Worm (Caenorhabditis elegans) whole organism, L4 larva: Measurements from ENCODE around the gene gly-7.
"Not testable (repeated sequence)": the region's sequence is repeated elsewhere in the genome, so short reads cannot be mapped to it uniquely, and the experiment has no call there.

Source experiments
- F26F4.8 ChIP-seq: fragments of 200-800 bp; sonication (Bioruptor generic); conservative IDR thresholded peaks from 2 replicates; pipeline ENCODE4 v1.3.6; 2022; ENCODE audit warnings: missing genetic modification characterization, missing compliant biosample characterization
- R02D3.7 ChIP-seq: fragments of 150-350 bp; sonication (generic microtip); optimal IDR thresholded peaks from 3 replicates; lab custom pipeline; 2014; ENCODE audit warnings: missing biosample characterization, missing genetic modification characterization
- T20F7.1 ChIP-seq: fragments of 200-800 bp; sonication (Bioruptor generic); optimal IDR thresholded peaks from 2 replicates; lab custom pipeline; 2018; ENCODE audit warnings: mild to moderate bottlenecking, missing genetic modification characterization, missing compliant biosample characterization
- Y48G9A.11 ChIP-seq: fragments of 200-800 bp; sonication (Bioruptor generic); IDR thresholded peaks from 2 replicates; pipeline ENCODE4 v1.3.6; 2022; ENCODE audit warnings: missing genetic modification reagents, missing genetic modification characterization, missing compliant biosample characterization
- Y5F2A.4 ChIP-seq: fragments of 200-800 bp; sonication (Bioruptor generic); optimal IDR thresholded peaks from 2 replicates; lab custom pipeline; 2018; ENCODE audit warnings: mild to moderate bottlenecking, missing genetic modification characterization, missing compliant biosample characterization
- aha-1 ChIP-seq: fragments of 150-350 bp; peaks from one replicate; lab custom pipeline; 2014; ENCODE audit warnings: missing biosample characterization, missing genetic modification characterization
- ama-1 ChIP-seq: fragments of 150-350 bp; optimal IDR thresholded peaks from 2 replicates; lab custom pipeline; 2014; ENCODE audit warnings: inconsistent platforms, mixed read lengths
- ceh-28 ChIP-seq: fragments of 150-350 bp; optimal IDR thresholded peaks from 2 replicates; lab custom pipeline; 2014; ENCODE audit warnings: missing biosample characterization, missing genetic modification reagents, missing genetic modification characterization
- ceh-32 ChIP-seq: sonication (generic microtip); optimal IDR thresholded peaks from 2 replicates; lab custom pipeline; 2016; ENCODE audit warnings: mild to moderate bottlenecking, missing genetic modification characterization, missing compliant biosample characterization; ENCODE audit not compliant: poor library complexity
- ceh-44 ChIP-seq: fragments of 200-800 bp; sonication (Bioruptor generic); IDR thresholded peaks from 2 replicates; pipeline ENCODE4 v1.3.6; 2022; ENCODE audit warnings: missing genetic modification reagents, missing genetic modification characterization, missing compliant biosample characterization
- ctbp-1 ChIP-seq: fragments of 200-800 bp; sonication (Bioruptor generic); IDR thresholded peaks from 2 replicates; pipeline ENCODE4 v1.3.6; 2022; ENCODE audit warnings: missing genetic modification reagents, missing genetic modification characterization, missing compliant biosample characterization
- daf-16 ChIP-seq, 3 experiments: sonication (generic microtip); optimal IDR thresholded peaks; 2 replicates each; lab custom pipeline; 2016 to 2017; ENCODE audit warnings: missing genetic modification characterization in 3 of 3, missing genetic modification reagents in 3 of 3, mild to moderate bottlenecking in 2 of 3, missing compliant biosample characterization in 2 of 3, missing biosample characterization in 1 of 3, moderate library complexity in 1 of 3
- dmd-8 ChIP-seq: fragments of 200-800 bp; sonication (Bioruptor generic); IDR thresholded peaks from 2 replicates; pipeline ENCODE4 v1.3.6; 2022; ENCODE audit warnings: missing genetic modification characterization, missing compliant biosample characterization
- duxl-1 ChIP-seq: sonication (generic microtip); optimal IDR thresholded peaks from 2 replicates; lab custom pipeline; 2016; ENCODE audit warnings: mild to moderate bottlenecking, missing genetic modification characterization, moderate library complexity, missing compliant biosample characterization; ENCODE audit not compliant: poor library complexity
- fkh-10 ChIP-seq: fragments of 150-350 bp; optimal IDR thresholded peaks from 2 replicates; lab custom pipeline; 2014; ENCODE audit warnings: missing biosample characterization, missing genetic modification reagents, missing genetic modification characterization
- hlh-30 ChIP-seq: sonication (generic microtip); optimal IDR thresholded peaks from 2 replicates; lab custom pipeline; 2017; ENCODE audit warnings: antibody characterized with exemption, mild to moderate bottlenecking, missing genetic modification characterization, missing compliant biosample characterization; ENCODE audit not compliant: insufficient read depth
- lin-1 ChIP-seq: fragments of 200-800 bp; sonication (Bioruptor generic); IDR thresholded peaks from 2 replicates; pipeline ENCODE4 v1.3.6; 2022; ENCODE audit warnings: missing genetic modification reagents, missing genetic modification characterization, missing compliant biosample characterization
- lin-29 ChIP-seq: fragments of 200-800 bp; sonication (Bioruptor generic); IDR thresholded peaks from 2 replicates; pipeline ENCODE4 v1.3.6; 2022; ENCODE audit warnings: missing genetic modification reagents, missing genetic modification characterization, missing compliant biosample characterization
- lin-38 ChIP-seq: fragments of 200-800 bp; sonication (Bioruptor generic); IDR thresholded peaks from 2 replicates; pipeline ENCODE4 v1.3.6; 2022; ENCODE audit warnings: missing genetic modification reagents, missing genetic modification characterization, missing compliant biosample characterization
- lin-39 ChIP-seq: fragments of 150-350 bp; optimal IDR thresholded peaks from 2 replicates; lab custom pipeline; 2014; ENCODE audit warnings: missing biosample characterization, missing genetic modification reagents, missing genetic modification characterization
- madf-5 ChIP-seq, 2 experiments: fragments of 200-800 bp; sonication (Bioruptor generic); IDR thresholded peaks; 2 replicates each; pipeline ENCODE4 v1.3.6; 2022; ENCODE audit warnings: missing compliant biosample characterization in 2 of 2, missing genetic modification characterization in 2 of 2
- nhr-11 ChIP-seq: fragments of 150-350 bp; optimal IDR thresholded peaks from 2 replicates; lab custom pipeline; 2014; ENCODE audit warnings: missing biosample characterization, missing genetic modification characterization
- nhr-28 ChIP-seq: fragments of 150-350 bp; optimal IDR thresholded peaks from 2 replicates; lab custom pipeline; 2014; ENCODE audit warnings: missing biosample characterization, missing genetic modification characterization
- nhr-48 ChIP-seq: sonication (generic microtip); optimal IDR thresholded peaks from 2 replicates; lab custom pipeline; 2016; ENCODE audit warnings: mild to moderate bottlenecking, missing genetic modification characterization, missing compliant biosample characterization
- nhr-6 ChIP-seq: fragments of 150-350 bp; optimal IDR thresholded peaks from 2 replicates; lab custom pipeline; 2014; ENCODE audit warnings: missing biosample characterization, missing genetic modification characterization
- pha-4 ChIP-seq, 2 experiments: fragments of 150-350 bp in 1 of 2; fragments of 200-800 bp in 1 of 2; sonication (Bioruptor generic) in 1 of 2; IDR thresholded peaks in 1 of 2; optimal IDR thresholded peaks in 1 of 2; 2 replicates each; pipeline versions ENCODE4 v1.3.6 to Lab custom; 2014 to 2022; ENCODE audit warnings: missing genetic modification characterization in 2 of 2, missing genetic modification reagents in 2 of 2, missing biosample characterization in 1 of 2, missing compliant biosample characterization in 1 of 2
- set-16 ChIP-seq: fragments of 200-800 bp; sonication (Bioruptor generic); IDR thresholded peaks from 2 replicates; pipeline ENCODE4 v1.3.6; 2022; ENCODE audit warnings: missing genetic modification reagents, missing genetic modification characterization, missing compliant biosample characterization
- skn-1 ChIP-seq: fragments of 150-350 bp; optimal IDR thresholded peaks from 2 replicates; lab custom pipeline; 2014; ENCODE audit warnings: missing biosample characterization, missing genetic modification characterization
- snpc-4 ChIP-seq: fragments of 150-350 bp; optimal IDR thresholded peaks from 2 replicates; lab custom pipeline; 2014; ENCODE audit warnings: missing biosample characterization, missing genetic modification characterization
- spr-3 ChIP-seq: fragments of 200-800 bp; sonication (Bioruptor generic); optimal IDR thresholded peaks from 2 replicates; lab custom pipeline; 2018; ENCODE audit warnings: mild to moderate bottlenecking, missing genetic modification characterization, missing compliant biosample characterization
- tra-1 ChIP-seq: fragments of 200-800 bp; sonication (Bioruptor generic); IDR thresholded peaks from 2 replicates; pipeline ENCODE4 v1.3.6; 2022; ENCODE audit warnings: missing genetic modification reagents, missing genetic modification characterization, missing compliant biosample characterization
- unc-62 ChIP-seq, 3 experiments: fragments of 150-350 bp in 1 of 3; sonication (generic microtip); optimal IDR thresholded peaks in 2 of 3; peaks in 1 of 3; 1 replicate in 1 of 3; 2 replicates in 2 of 3; lab custom pipeline; 2014 to 2017; ENCODE audit warnings: missing biosample characterization in 3 of 3, missing genetic modification characterization in 3 of 3, missing genetic modification reagents in 3 of 3, missing genotype in 1 of 3
- vab-7 ChIP-seq: fragments of 200-800 bp; sonication (Bioruptor generic); IDR thresholded peaks from 2 replicates; pipeline ENCODE4 v1.3.6; 2022; ENCODE audit warnings: missing genetic modification reagents, missing genetic modification characterization, missing compliant biosample characterization

gly-7 gene

ce11 chrV:1862954-1863353 is 41.8 kb upstream of the gly-7 start:
- 0 out of 2 replicates have a peak, but pooled peaks have one; percentile 20 for TF ChIP-seq ctbp-1 (GFP tag; lab: Robert Waterston, UW)
- TF ChIP-seq lin-29 (GFP tag; lab: Robert Waterston, UW), result no peak

ce11 chrV:1857840-1858239 is 36.7 kb upstream of the gly-7 start:
- no peak for TF ChIP-seq ama-1 (lab: Kevin White, UChicago)
- peak in 1 of 2 experiments; percentile 83 for TF ChIP-seq unc-62 (GFP tag; optimal IDR thresholded peaks at IDR 0.05 in 1 of 2; lab: Kevin White, UChicago)
- no peak for TF ChIP-seq unc-62 (tag; optimal IDR thresholded peaks at IDR 0.05; lab: Kevin White, UChicago)
- no peak for TF ChIP-seq ceh-28
- TF ChIP-seq Y5F2A.4, result no peak
- no peak for TF ChIP-seq dmd-8 (GFP tag; lab: Robert Waterston, UW)

- TF ChIP-seq madf-5 (GFP tag; IDR thresholded peaks at IDR 0.05; lab: Robert Waterston, UW) (no peak), lin-39 (tag; lab: Kevin White, UChicago) (no peak), skn-1 (no peak), T20F7.1 (no peak), tra-1 (GFP tag; lab: Robert Waterston, UW) (no peak), nhr-11 (no peak), vab-7 (GFP tag; lab: Robert Waterston, UW) (no peak), ceh-28 (no peak), daf-16 (GFP tag; optimal IDR thresholded peaks at IDR 0.05; lab: Kevin White, UChicago) (no peak), daf-16 (tag; optimal IDR thresholded peaks at IDR 0.05; lab: Kevin White, UChicago) (no peak), ceh-44 (GFP tag; lab: Robert Waterston, UW) (no peak), aha-1 (tag; lab: Kevin White, UChicago) (no peak), F26F4.8 (GFP tag; lab: Robert Waterston, UW) (no peak), hlh-30 (tag; lab: Kevin White, UChicago) (no peak), Y48G9A.11 (GFP tag; lab: Robert Waterston, UW) (no peak), nhr-48 (tag; lab: Kevin White, UChicago) (no peak)
Observed at ce11 chrV:1856176-1856575, 35.1 kb upstream of the gly-7 start, which contains the start of gene T10B5.10. T10B5.10 (minus strand) TSS chrV:1856276.

ce11 chrV:1855087-1855486 is 34.0 kb upstream of the gly-7 start:
- TF ChIP-seq aha-1 (tag; lab: Kevin White, UChicago) (peak; percentile 39), nhr-28 (peak; percentile 13), hlh-30 (tag; lab: Kevin White, UChicago) (peak; percentile 7), fkh-10 (GFP tag; lab: Kevin White, UChicago) (no peak), nhr-6 (tag; lab: Kevin White, UChicago) (no peak), Y5F2A.4 (no peak), unc-62 (GFP tag; optimal IDR thresholded peaks at IDR 0.05 in 1 of 2; lab: Kevin White, UChicago) (peak in 1 of 2 experiments; percentile 60), unc-62 (tag; optimal IDR thresholded peaks at IDR 0.05; lab: Kevin White, UChicago) (no peak), duxl-1 (tag; lab: Kevin White, UChicago) (no peak)

ce11 chrV:1849992-1850391 is 28.9 kb upstream of the gly-7 start:
- TF ChIP-seq set-16 (GFP tag; lab: Robert Waterston, UW) (peak; percentile 99), lin-38 (GFP tag; lab: Robert Waterston, UW) (peak; percentile 14; the same call in 1 of the 2 replicates), pha-4 (GFP tag; IDR thresholded peaks at IDR 0.05; lab: Robert Waterston, UW) (peak; percentile 63; the same call in 1 of the 2 replicates)
- TF ChIP-seq pha-4 (tag; optimal IDR thresholded peaks at IDR 0.05; lab: Kevin White, UChicago), result not testable (repeated sequence)

ce11 chrV:1848590-1848989 is 27.5 kb upstream of the gly-7 start:
- TF ChIP-seq lin-1 (GFP tag; lab: Robert Waterston, UW) (no peak), spr-3 (GFP tag; lab: Kevin White, UChicago) (no peak), aha-1 (tag; lab: Kevin White, UChicago) (no peak), ceh-32 (tag; lab: Kevin White, UChicago) (no peak), snpc-4 (tag; lab: Kevin White, UChicago) (no peak), unc-62 (GFP tag; optimal IDR thresholded peaks at IDR 0.05 in 1 of 2; lab: Kevin White, UChicago) (peak in 1 of 2 experiments; percentile 8), unc-62 (tag; optimal IDR thresholded peaks at IDR 0.05; lab: Kevin White, UChicago) (no peak), R02D3.7 (tag; lab: Kevin White, UChicago) (no peak)
